Worm (Caenorhabditis elegans) whole organism, L3 larva: ENCODE measurements around the gene pch-2.

Experiments used
- R02D3.7 ChIP-seq: fragments of 150-350 bp; optimal IDR thresholded peaks from 2 replicates; lab custom pipeline; 2014; ENCODE audit warnings: missing biosample characterization, missing genetic modification characterization
- ZK546.5 ChIP-seq: sonication (generic microtip); optimal IDR thresholded peaks from 2 replicates; lab custom pipeline; 2017; ENCODE audit warnings: missing biosample characterization, missing genetic modification characterization
- aly-2 ChIP-seq: fragments of 150-350 bp; optimal IDR thresholded peaks from 2 replicates; lab custom pipeline; 2014; ENCODE audit warnings: missing biosample characterization, missing genetic modification characterization
- ama-1 ChIP-seq: fragments of 150-350 bp; optimal IDR thresholded peaks from 2 replicates; lab custom pipeline; 2018
- ceh-16 ChIP-seq: sonication (generic microtip); optimal IDR thresholded peaks from 2 replicates; lab custom pipeline; 2017; ENCODE audit warnings: missing biosample characterization, missing genetic modification characterization
- ceh-28 ChIP-seq: fragments of 150-350 bp; optimal IDR thresholded peaks from 2 replicates; lab custom pipeline; 2014; ENCODE audit warnings: missing biosample characterization, missing genetic modification reagents, missing genetic modification characterization
- ceh-82 ChIP-seq: fragments of 150-350 bp; optimal IDR thresholded peaks from 2 replicates; lab custom pipeline; 2014; ENCODE audit warnings: missing biosample characterization, missing genetic modification characterization
- ceh-9 ChIP-seq: sonication (generic microtip); optimal IDR thresholded peaks from 2 replicates; lab custom pipeline; 2018; ENCODE audit warnings: missing biosample characterization, missing genetic modification characterization
- daf-12 ChIP-seq: fragments of 150-350 bp; optimal IDR thresholded peaks from 2 replicates; lab custom pipeline; 2014; ENCODE audit warnings: missing biosample characterization, missing genetic modification reagents, missing genetic modification characterization
- egl-5 ChIP-seq: fragments of 150-350 bp; optimal IDR thresholded peaks from 2 replicates; lab custom pipeline; 2017; ENCODE audit warnings: missing biosample characterization, missing genetic modification reagents, missing genetic modification characterization, inconsistent platforms
- elt-1 ChIP-seq: fragments of 150-350 bp; optimal IDR thresholded peaks from 2 replicates; lab custom pipeline; 2014; ENCODE audit warnings: missing biosample characterization, missing genetic modification characterization
- elt-2 ChIP-seq: sonication (generic microtip); optimal IDR thresholded peaks from 2 replicates; lab custom pipeline; 2016; ENCODE audit warnings: missing genetic modification reagents, mild to moderate bottlenecking, missing genetic modification characterization, missing compliant biosample characterization
- elt-3 ChIP-seq, 3 experiments: fragments of 150-350 bp in 1 of 3; sonication (generic microtip) in 2 of 3; optimal IDR thresholded peaks; 2 replicates in 2 of 3; 4 replicates in 1 of 3; lab custom pipeline; 2014 to 2017; ENCODE audit warnings: missing biosample characterization in 3 of 3, missing genetic modification characterization in 3 of 3
- eor-1 ChIP-seq, 2 experiments: fragments of 150-350 bp; optimal IDR thresholded peaks; 2 replicates each; lab custom pipeline; 2014 to 2018; ENCODE audit warnings: missing biosample characterization in 2 of 2, missing genetic modification characterization in 2 of 2
- fkh-10 ChIP-seq: sonication (generic microtip); optimal IDR thresholded peaks from 2 replicates; lab custom pipeline; 2017; ENCODE audit warnings: missing biosample characterization, missing genetic modification reagents, missing genetic modification characterization
- fkh-2 ChIP-seq: fragments of 150-350 bp; optimal IDR thresholded peaks from 2 replicates; lab custom pipeline; 2014; ENCODE audit warnings: missing biosample characterization, missing genetic modification reagents, missing genetic modification characterization
- fos-1 ChIP-seq: fragments of 150-350 bp; optimal IDR thresholded peaks from 2 replicates; lab custom pipeline; 2014; ENCODE audit warnings: missing biosample characterization, missing genetic modification characterization
- hmg-11 ChIP-seq: sonication (generic microtip); optimal IDR thresholded peaks from 2 replicates; lab custom pipeline; 2016; ENCODE audit warnings: missing genetic modification characterization, missing compliant biosample characterization
- jun-1 ChIP-seq: fragments of 150-350 bp; optimal IDR thresholded peaks from 2 replicates; lab custom pipeline; 2014; ENCODE audit warnings: missing biosample characterization, missing genetic modification reagents, missing genetic modification characterization
- lin-15B ChIP-seq: fragments of 150-350 bp; optimal IDR thresholded peaks from 2 replicates; lab custom pipeline; 2014; ENCODE audit warnings: missing biosample characterization, missing genetic modification characterization
- lin-39 ChIP-seq: fragments of 150-350 bp; optimal IDR thresholded peaks from 2 replicates; lab custom pipeline; 2018; ENCODE audit warnings: missing biosample characterization, missing genetic modification reagents, missing genetic modification characterization
- lsy-12 ChIP-seq: sonication (generic microtip); optimal IDR thresholded peaks from 2 replicates; lab custom pipeline; 2016; ENCODE audit warnings: mild to moderate bottlenecking, missing genetic modification characterization, missing compliant biosample characterization
- mdl-1 ChIP-seq: fragments of 150-350 bp; optimal IDR thresholded peaks from 2 replicates; lab custom pipeline; 2014; ENCODE audit warnings: missing biosample characterization, missing genetic modification characterization
- mml-1 ChIP-seq: fragments of 150-350 bp; sonication (generic microtip); optimal IDR thresholded peaks from 3 replicates; lab custom pipeline; 2014; ENCODE audit warnings: missing biosample characterization, missing genetic modification characterization
- nfya-1 ChIP-seq: sonication (generic microtip); optimal IDR thresholded peaks from 2 replicates; lab custom pipeline; 2017; ENCODE audit warnings: missing genetic modification characterization, mild to moderate bottlenecking, missing compliant biosample characterization, antibody characterized with exemption, moderate library complexity; ENCODE audit not compliant: insufficient read depth
- nhr-11 ChIP-seq: fragments of 150-350 bp; optimal IDR thresholded peaks from 2 replicates; lab custom pipeline; 2014; ENCODE audit warnings: missing biosample characterization, missing genetic modification characterization
- nhr-12 ChIP-seq: fragments of 150-350 bp; optimal IDR thresholded peaks from 2 replicates; lab custom pipeline; 2014; ENCODE audit warnings: missing biosample characterization, missing genetic modification characterization
- nhr-23 ChIP-seq: fragments of 150-350 bp; optimal IDR thresholded peaks from 2 replicates; lab custom pipeline; 2014; ENCODE audit warnings: missing biosample characterization, missing genetic modification reagents, missing genetic modification characterization
- nhr-237 ChIP-seq: fragments of 150-350 bp; optimal IDR thresholded peaks from 2 replicates; lab custom pipeline; 2014; ENCODE audit warnings: missing biosample characterization, missing genetic modification characterization
- nhr-25 ChIP-seq: sonication (generic microtip); optimal IDR thresholded peaks from 2 replicates; lab custom pipeline; 2017; ENCODE audit warnings: missing biosample characterization, missing genetic modification characterization
- nhr-28 ChIP-seq: fragments of 150-350 bp; optimal IDR thresholded peaks from 2 replicates; lab custom pipeline; 2014; ENCODE audit warnings: missing biosample characterization, missing genetic modification characterization
- nhr-43 ChIP-seq: sonication (generic microtip); optimal IDR thresholded peaks from 2 replicates; lab custom pipeline; 2016; ENCODE audit warnings: mild to moderate bottlenecking, missing genetic modification characterization, missing compliant biosample characterization; ENCODE audit not compliant: poor library complexity, severe bottlenecking
- nhr-67 ChIP-seq: fragments of 150-350 bp; optimal IDR thresholded peaks from 2 replicates; lab custom pipeline; 2014; ENCODE audit warnings: missing biosample characterization, missing genetic modification characterization
- nhr-76 ChIP-seq: fragments of 150-350 bp; sonication (generic microtip); optimal IDR thresholded peaks from 5 replicates; lab custom pipeline; 2014; ENCODE audit warnings: missing biosample characterization, missing genetic modification characterization
- nhr-77 ChIP-seq: fragments of 150-350 bp; optimal IDR thresholded peaks from 2 replicates; lab custom pipeline; 2014; ENCODE audit warnings: missing biosample characterization, missing genetic modification characterization
- pha-4 ChIP-seq: fragments of 150-350 bp; optimal IDR thresholded peaks from 2 replicates; lab custom pipeline; 2014; ENCODE audit warnings: missing biosample characterization, missing genetic modification reagents, missing genetic modification characterization
- pqm-1 ChIP-seq: fragments of 150-350 bp; optimal IDR thresholded peaks from 2 replicates; lab custom pipeline; 2017; ENCODE audit warnings: missing biosample characterization, missing genetic modification characterization, inconsistent platforms
- sea-2 ChIP-seq: fragments of 150-350 bp; sonication (generic microtip); optimal IDR thresholded peaks from 4 replicates; lab custom pipeline; 2014; ENCODE audit warnings: missing biosample characterization, missing genetic modification reagents, missing genetic modification characterization
- skn-1 ChIP-seq: fragments of 150-350 bp; optimal IDR thresholded peaks from 2 replicates; lab custom pipeline; 2014; ENCODE audit warnings: missing biosample characterization, missing genetic modification characterization
- snpc-4 ChIP-seq: fragments of 150-350 bp; optimal IDR thresholded peaks from 2 replicates; lab custom pipeline; 2014; ENCODE audit warnings: missing biosample characterization, missing genetic modification characterization
- tbx-2 ChIP-seq: sonication (generic microtip); optimal IDR thresholded peaks from 2 replicates; lab custom pipeline; 2016; ENCODE audit warnings: mild to moderate bottlenecking, missing genetic modification characterization, missing compliant biosample characterization
- unc-62 ChIP-seq: fragments of 150-350 bp; sonication (generic microtip); optimal IDR thresholded peaks from 4 replicates; lab custom pipeline; 2014; ENCODE audit warnings: missing biosample characterization, missing genetic modification reagents, missing genetic modification characterization
- ztf-11 ChIP-seq: fragments of 150-350 bp; optimal IDR thresholded peaks from 2 replicates; lab custom pipeline; 2014; ENCODE audit warnings: missing biosample characterization, missing genetic modification characterization
- ztf-4 ChIP-seq: fragments of 150-350 bp; optimal IDR thresholded peaks from 2 replicates; lab custom pipeline; 2014; ENCODE audit warnings: missing biosample characterization, missing genetic modification characterization

Gene pch-2

ce11 chrII:8157991-8158390, at the start of gene pch-2:
pch-2 (plus strand) TSS chrII:8158349.
- TF ChIP-seq lin-39 (peak; percentile 13), skn-1 (no peak), nhr-28 (no peak), ceh-28 (tag; lab: Kevin White, UChicago) (no peak), nhr-23 (tag; lab: Kevin White, UChicago) (no peak), lsy-12 (tag; lab: Kevin White, UChicago) (no peak), pqm-1 (tag; lab: Kevin White, UChicago) (no peak), nfya-1 (tag; lab: Kevin White, UChicago) (peak; percentile 71), pha-4 (tag; lab: Kevin White, UChicago) (peak; percentile 59), lin-15B (tag; lab: Kevin White, UChicago) (peak; percentile 70), nhr-25 (tag; lab: Kevin White, UChicago) (peak; percentile 53), ama-1 (no peak), nhr-11 (tag; lab: Kevin White, UChicago) (no peak), hmg-11 (tag; lab: Kevin White, UChicago) (no peak), ceh-9 (tag; lab: Kevin White, UChicago) (no peak), nhr-12 (tag; lab: Kevin White, UChicago) (no peak), ceh-82 (tag; lab: Kevin White, UChicago) (no peak), ztf-4 (tag; lab: Kevin White, UChicago) (no peak), ztf-11 (tag; lab: Kevin White, UChicago) (no peak), elt-2 (peak; percentile 11), sea-2 (GFP tag; lab: Kevin White, UChicago) (no peak), snpc-4 (tag; lab: Kevin White, UChicago) (peak; percentile 53), nhr-237 (tag; lab: Kevin White, UChicago) (no peak), nhr-76 (tag; lab: Kevin White, UChicago) (no peak), egl-5 (tag; lab: Kevin White, UChicago) (no peak), aly-2 (no peak), fkh-10 (no peak), fkh-2 (no peak), fos-1 (tag; lab: Kevin White, UChicago) (no peak), jun-1 (no peak), nhr-77 (tag; lab: Kevin White, UChicago) (no peak), ZK546.5 (no peak), elt-3 (tag; optimal IDR thresholded peaks at IDR 0.05; lab: Kevin White, UChicago) (no peak), nhr-43 (tag; lab: Kevin White, UChicago) (peak; percentile 33), mdl-1 (tag; lab: Kevin White, UChicago) (no peak), mml-1 (tag; lab: Kevin White, UChicago) (no peak), ceh-16 (tag; lab: Kevin White, UChicago) (no peak), R02D3.7 (no peak), eor-1 (tag; optimal IDR thresholded peaks at IDR 0.05; lab: Kevin White, UChicago) (no peak), nhr-67 (tag; lab: Kevin White, UChicago) (no peak), unc-62 (no peak), daf-12 (tag; lab: Kevin White, UChicago) (no peak), elt-1 (tag; lab: Kevin White, UChicago) (no peak), tbx-2 (no peak)

ce11 chrII:8112063-8112462, 46.1 kb upstream of the pch-2 start, which contains the start of gene lron-4:
lron-4 (minus strand) TSS chrII:8112163.
- TF ChIP-seq fos-1 (tag; lab: Kevin White, UChicago) (no peak), ZK546.5 (no peak), nhr-25 (tag; lab: Kevin White, UChicago) (no peak), lsy-12 (tag; lab: Kevin White, UChicago) (no peak), daf-12 (tag; lab: Kevin White, UChicago) (no peak), elt-3 (tag; optimal IDR thresholded peaks at IDR 0.05; lab: Kevin White, UChicago) (no peak), nhr-28 (no peak), pqm-1 (tag; lab: Kevin White, UChicago) (no peak), ceh-16 (tag; lab: Kevin White, UChicago) (no peak)
